Fruit fly (Drosophila melanogaster) whole organism, wandering third instar larva: Measurements from ENCODE around the gene Pus1.

Source experiments
- Dfd ChIP-seq: fragments of >200 bp; optimal IDR thresholded peaks from 2 replicates; lab custom pipeline; 2017; ENCODE audit warnings: missing biosample characterization, missing genetic modification characterization
- Hnf4 ChIP-seq: fragments of 200-800 bp; sonication (Bioruptor generic); optimal IDR thresholded peaks from 2 replicates; lab custom pipeline; 2016; ENCODE audit warnings: missing biosample characterization, mild to moderate bottlenecking, missing genetic modification characterization
- Jra ChIP-seq: sonication (Bioruptor generic); optimal IDR thresholded peaks from 2 replicates; lab custom pipeline; 2016; ENCODE audit warnings: missing biosample characterization, missing genetic modification characterization
- N ChIP-seq: fragments of >200 bp; optimal IDR thresholded peaks from 2 replicates; lab custom pipeline; 2018; ENCODE audit warnings: missing biosample characterization, missing external identifiers, missing genetic modification characterization
- pan ChIP-seq: fragments of >200 bp; optimal IDR thresholded peaks from 2 replicates; lab custom pipeline; 2017
- sage ChIP-seq: fragments of 200-800 bp; sonication (Bioruptor generic); optimal IDR thresholded peaks from 2 replicates; lab custom pipeline; 2016; ENCODE audit warnings: missing biosample characterization, mild to moderate bottlenecking, missing genetic modification characterization
- usp ChIP-seq: fragments of >200 bp; optimal IDR thresholded peaks from 2 replicates; lab custom pipeline; 2017; ENCODE audit warnings: missing biosample characterization, missing genetic modification characterization

- TF ChIP-seq usp: no peak
- peak; percentile 19 for TF ChIP-seq N (GFP tag; lab: Kevin White, UChicago)
- no peak for TF ChIP-seq pan (lab: Kevin White, UChicago)
- TF ChIP-seq Hnf4 (GFP tag; lab: Kevin White, UChicago): peak; percentile 14
- no peak for TF ChIP-seq sage (GFP tag; lab: Kevin White, UChicago)
- no peak for TF ChIP-seq Dfd
- no peak for TF ChIP-seq Jra (GFP tag; lab: Kevin White, UChicago)
Measured at dm6 chr3R:20550632-20551486, 41.6 kb downstream of the Pus1 start.
